Fruit fly (Drosophila melanogaster) whole organism, prepupa: ENCODE data around the gene CG34242.

Experiments
- CG11294 ChIP-seq: fragments of 200-800 bp; sonication (Bioruptor generic); IDR thresholded peaks from 2 replicates; pipeline ENCODE4 v1.3.6; 2022; ENCODE audit warnings: missing biosample characterization, missing genetic modification characterization
- CG11902 ChIP-seq: fragments of 200-800 bp; sonication (Bioruptor generic); optimal IDR thresholded peaks from 3 replicates; lab custom pipeline; 2016; ENCODE audit warnings: missing biosample characterization, missing genetic modification characterization
- CG15336 ChIP-seq: fragments of 200-800 bp; sonication (Bioruptor generic); IDR thresholded peaks from 2 replicates; pipeline ENCODE4 v1.3.6; 2022; ENCODE audit warnings: missing biosample characterization, missing genetic modification characterization
- CG1621 ChIP-seq: fragments of 200-800 bp; sonication (Bioruptor generic); optimal IDR thresholded peaks from 3 replicates; lab custom pipeline; 2018; ENCODE audit warnings: missing biosample characterization, mild to moderate bottlenecking, missing genetic modification characterization
- CG16779 ChIP-seq: fragments of 200-800 bp; sonication (Bioruptor generic); optimal IDR thresholded peaks from 3 replicates; lab custom pipeline; 2017; ENCODE audit warnings: missing biosample characterization, mild to moderate bottlenecking, missing genetic modification characterization
- CG3032 ChIP-seq: fragments of 200-800 bp; optimal IDR thresholded peaks from 2 replicates; lab custom pipeline; 2019; ENCODE audit warnings: missing biosample characterization, mild to moderate bottlenecking, missing genetic modification characterization, moderate library complexity
- CG31627 ChIP-seq: fragments of 200-800 bp; sonication (Bioruptor generic); optimal IDR thresholded peaks from 3 replicates; lab custom pipeline; 2016; ENCODE audit warnings: missing biosample characterization, missing genetic modification characterization
- CG32006 ChIP-seq: fragments of 200-800 bp; sonication (Bioruptor generic); optimal IDR thresholded peaks from 3 replicates; lab custom pipeline; 2017; ENCODE audit warnings: missing biosample characterization, mild to moderate bottlenecking, missing genetic modification characterization
- CG34406 ChIP-seq: fragments of 200-800 bp; sonication (Bioruptor generic); optimal IDR thresholded peaks from 3 replicates; lab custom pipeline; 2016; ENCODE audit warnings: missing biosample characterization, missing genetic modification characterization
- CG3919 ChIP-seq: fragments of 200-800 bp; sonication (Bioruptor generic); optimal IDR thresholded peaks from 3 replicates; lab custom pipeline; 2016; ENCODE audit warnings: missing biosample characterization, missing genetic modification characterization
- CG6163 ChIP-seq: fragments of 200-800 bp; sonication (Bioruptor generic); IDR thresholded peaks from 3 replicates; pipeline ENCODE4 v1.3.6; 2022; ENCODE audit warnings: missing biosample characterization, missing genetic modification characterization
- CG6276 ChIP-seq: fragments of 200-800 bp; sonication (Bioruptor generic); optimal IDR thresholded peaks from 2 replicates; lab custom pipeline; 2017; ENCODE audit warnings: missing biosample characterization, mild to moderate bottlenecking, missing genetic modification characterization
- CG6808 ChIP-seq: fragments of 200-800 bp; sonication (Bioruptor generic); optimal IDR thresholded peaks from 3 replicates; lab custom pipeline; 2017; ENCODE audit warnings: missing biosample characterization, missing genetic modification characterization, mild to moderate bottlenecking, moderate library complexity, missing genetic modification reagents
- CG7368 ChIP-seq: fragments of 200-800 bp; sonication (Bioruptor generic); optimal IDR thresholded peaks from 3 replicates; lab custom pipeline; 2016; ENCODE audit warnings: missing biosample characterization, missing genetic modification characterization
- CG8119 ChIP-seq: fragments of 200-800 bp; sonication (Bioruptor generic); IDR thresholded peaks from 3 replicates; pipeline ENCODE4 v1.3.6; 2022; ENCODE audit warnings: missing biosample characterization, missing genetic modification characterization
- CG8319 ChIP-seq: fragments of 200-800 bp; sonication (Bioruptor generic); optimal IDR thresholded peaks from 3 replicates; lab custom pipeline; 2016; ENCODE audit warnings: missing biosample characterization, missing genetic modification characterization
- CG8632 ChIP-seq: fragments of 200-800 bp; sonication (Bioruptor generic); optimal IDR thresholded peaks from 3 replicates; lab custom pipeline; 2016; ENCODE audit warnings: missing biosample characterization, missing genetic modification characterization
- CG9139 ChIP-seq: fragments of 200-800 bp; sonication (Bioruptor generic); optimal IDR thresholded peaks from 3 replicates; lab custom pipeline; 2017; ENCODE audit warnings: missing biosample characterization, mild to moderate bottlenecking, missing genetic modification characterization
- Eip75B ChIP-seq: fragments of 200-800 bp; sonication (Bioruptor generic); optimal IDR thresholded peaks from 3 replicates; lab custom pipeline; 2016; ENCODE audit warnings: missing biosample characterization, missing genetic modification characterization
- Eip78C ChIP-seq: fragments of 200-800 bp; sonication (Bioruptor generic); peaks from one replicate; lab custom pipeline; 2016; ENCODE audit warnings: missing biosample characterization, missing genetic modification characterization
- Ets21C ChIP-seq: fragments of 200-800 bp; sonication (Bioruptor generic); optimal IDR thresholded peaks from 3 replicates; lab custom pipeline; 2016; ENCODE audit warnings: missing biosample characterization, missing genetic modification characterization
- Gug ChIP-seq: fragments of 200-800 bp; sonication (Bioruptor generic); IDR thresholded peaks from 2 replicates; pipeline ENCODE4 v1.3.6; 2022; ENCODE audit warnings: missing biosample characterization, missing genetic modification characterization
- Hr39 ChIP-seq: fragments of 200-800 bp; sonication (Bioruptor generic); optimal IDR thresholded peaks from 2 replicates; lab custom pipeline; 2016; ENCODE audit warnings: missing biosample characterization, missing genetic modification characterization
- Hr4 ChIP-seq: fragments of 200-800 bp; sonication (Bioruptor generic); optimal IDR thresholded peaks from 3 replicates; lab custom pipeline; 2016; ENCODE audit warnings: missing biosample characterization, missing genetic modification characterization
- Lpt ChIP-seq: fragments of 200-800 bp; sonication (Bioruptor generic); optimal IDR thresholded peaks from 3 replicates; lab custom pipeline; 2016; ENCODE audit warnings: missing biosample characterization, missing genetic modification characterization
- OdsH ChIP-seq: fragments of 200-800 bp; sonication (Bioruptor generic); optimal IDR thresholded peaks from 3 replicates; lab custom pipeline; 2016; ENCODE audit warnings: missing biosample characterization, missing genetic modification characterization
- Smox ChIP-seq: fragments of 200-800 bp; sonication (Bioruptor generic); optimal IDR thresholded peaks from 3 replicates; lab custom pipeline; 2016; ENCODE audit warnings: missing biosample characterization, missing genetic modification characterization
- Sox102F ChIP-seq: fragments of 200-800 bp; sonication (Bioruptor generic); optimal IDR thresholded peaks from 2 replicates; lab custom pipeline; 2016; ENCODE audit warnings: missing biosample characterization, mild to moderate bottlenecking, missing genetic modification characterization
- Sox14 ChIP-seq: fragments of 200-800 bp; sonication (Bioruptor generic); optimal IDR thresholded peaks from 3 replicates; lab custom pipeline; 2016; ENCODE audit warnings: missing biosample characterization, missing genetic modification characterization
- Sox15 ChIP-seq: fragments of 200-800 bp; sonication (Bioruptor generic); optimal IDR thresholded peaks from 3 replicates; lab custom pipeline; 2016; ENCODE audit warnings: missing biosample characterization, missing genetic modification characterization
- acj6 ChIP-seq: fragments of 200-800 bp; sonication (Bioruptor generic); optimal IDR thresholded peaks from 3 replicates; lab custom pipeline; 2016; ENCODE audit warnings: missing biosample characterization, missing genetic modification characterization
- dac ChIP-seq: fragments of 200-800 bp; sonication (Bioruptor generic); optimal IDR thresholded peaks from 2 replicates; lab custom pipeline; 2017; ENCODE audit warnings: missing biosample characterization, mild to moderate bottlenecking, missing genetic modification characterization
- eg ChIP-seq: fragments of 200-800 bp; sonication (Bioruptor generic); IDR thresholded peaks from 3 replicates; pipeline ENCODE4 v1.3.6; 2022; ENCODE audit warnings: missing biosample characterization, missing genetic modification characterization
- esn ChIP-seq: fragments of 200-800 bp; sonication (Bioruptor generic); optimal IDR thresholded peaks from 2 replicates; lab custom pipeline; 2016; ENCODE audit warnings: missing biosample characterization, mild to moderate bottlenecking, missing genetic modification characterization, moderate library complexity
- fd59A ChIP-seq: fragments of 200-800 bp; sonication (Bioruptor generic); optimal IDR thresholded peaks from 2 replicates; lab custom pipeline; 2017; ENCODE audit warnings: missing biosample characterization, mild to moderate bottlenecking, missing genetic modification characterization, missing genetic modification reagents
- fd85E ChIP-seq: fragments of 200-800 bp; sonication (Bioruptor generic); optimal IDR thresholded peaks from 3 replicates; lab custom pipeline; 2016; ENCODE audit warnings: missing biosample characterization, missing genetic modification characterization
- fkh ChIP-seq: fragments of 200-800 bp; sonication (Bioruptor generic); optimal IDR thresholded peaks from 3 replicates; lab custom pipeline; 2017; ENCODE audit warnings: missing biosample characterization, mild to moderate bottlenecking, missing genetic modification characterization, moderate library complexity
- lz ChIP-seq: fragments of 200-800 bp; sonication (Bioruptor generic); optimal IDR thresholded peaks from 3 replicates; lab custom pipeline; 2016; ENCODE audit warnings: missing biosample characterization, missing genetic modification characterization
- net ChIP-seq: fragments of 200-800 bp; sonication (Bioruptor generic); optimal IDR thresholded peaks from 3 replicates; lab custom pipeline; 2016; ENCODE audit warnings: missing biosample characterization, missing genetic modification characterization
- pdm3 ChIP-seq: fragments of 200-800 bp; sonication (Bioruptor generic); optimal IDR thresholded peaks from 3 replicates; lab custom pipeline; 2016; ENCODE audit warnings: missing biosample characterization, missing genetic modification characterization
- salr ChIP-seq, 2 experiments: fragments of 200-800 bp; sonication (Bioruptor generic); optimal IDR thresholded peaks; 3 replicates each; lab custom pipeline; 2016 to 2018; ENCODE audit warnings: missing biosample characterization in 2 of 2, missing genetic modification characterization in 2 of 2, mild to moderate bottlenecking in 1 of 2
- spab ChIP-seq: fragments of 200-800 bp; sonication (Bioruptor generic); optimal IDR thresholded peaks from 2 replicates; lab custom pipeline; 2017; ENCODE audit warnings: missing biosample characterization, mild to moderate bottlenecking, missing genetic modification characterization, missing genetic modification reagents
- ss ChIP-seq, 2 experiments: fragments of 200-800 bp; sonication (Bioruptor generic); optimal IDR thresholded peaks; 2 replicates in 1 of 2; 3 replicates in 1 of 2; lab custom pipeline; 2017 to 2018; ENCODE audit warnings: mild to moderate bottlenecking in 2 of 2, missing biosample characterization in 2 of 2, missing genetic modification characterization in 2 of 2, moderate library complexity in 1 of 2
- svp ChIP-seq: fragments of 200-800 bp; sonication (Bioruptor generic); peaks from one replicate; lab custom pipeline; 2016; ENCODE audit warnings: missing biosample characterization, missing genetic modification characterization
- topi ChIP-seq: fragments of 200-800 bp; sonication (Bioruptor generic); optimal IDR thresholded peaks from 3 replicates; lab custom pipeline; 2016; ENCODE audit warnings: missing biosample characterization, missing genetic modification characterization

Gene CG34242

dm6 chr3L:12506963-12507552, 26.7 kb upstream of the CG34242 start:
- no peak for TF ChIP-seq CG1621
- no peak for TF ChIP-seq Hr4 (GFP tag; lab: Kevin White, UChicago)
- no peak for TF ChIP-seq CG15336 (GFP tag; lab: Robert Waterston, UW)
- TF ChIP-seq Gug, result no peak
- TF ChIP-seq CG6163 (GFP tag; lab: Robert Waterston, UW), result no peak
- TF ChIP-seq Lpt (GFP tag; lab: Kevin White, UChicago), result no peak
- TF ChIP-seq CG11902 (GFP tag; lab: Kevin White, UChicago), result no peak
- no peak for TF ChIP-seq CG8119 (GFP tag; lab: Robert Waterston, UW)
- TF ChIP-seq Sox102F (GFP tag; lab: Kevin White, UChicago), result no peak
- no peak for TF ChIP-seq spab (GFP tag; lab: Kevin White, UChicago)
- TF ChIP-seq ss (GFP tag; optimal IDR thresholded peaks at IDR 0.05; lab: Kevin White, UChicago), result no peak
- TF ChIP-seq Sox14, result no peak
- no peak for TF ChIP-seq salr (GFP tag; optimal IDR thresholded peaks at IDR 0.05; lab: Kevin White, UChicago)
- TF ChIP-seq CG3032 (tag; lab: Kevin White, UChicago), result no peak
- TF ChIP-seq CG3919 (GFP tag; lab: Kevin White, UChicago), result no peak
- no peak for TF ChIP-seq CG8632 (GFP tag; lab: Kevin White, UChicago)
- no peak for TF ChIP-seq OdsH (GFP tag; lab: Kevin White, UChicago)
- no peak for TF ChIP-seq CG9139 (GFP tag; lab: Kevin White, UChicago)

- TF ChIP-seq CG31627 (no peak), salr (GFP tag; optimal IDR thresholded peaks at IDR 0.05; lab: Kevin White, UChicago) (no peak), Gug (no peak), CG8319 (no peak), Sox15 (GFP tag; lab: Kevin White, UChicago) (no peak), svp (GFP tag; lab: Kevin White, UChicago) (no peak), CG3919 (GFP tag; lab: Kevin White, UChicago) (no peak), CG8632 (GFP tag; lab: Kevin White, UChicago) (no peak), CG15336 (GFP tag; lab: Robert Waterston, UW) (no peak), Smox (GFP tag; lab: Kevin White, UChicago) (no peak), CG6276 (GFP tag; lab: Kevin White, UChicago) (no peak), Hr4 (GFP tag; lab: Kevin White, UChicago) (no peak), CG16779 (tag; lab: Kevin White, UChicago) (no peak)
Observed at dm6 chr3L:12507571-12507970, 26.2 kb upstream of the CG34242 start, which contains the start of gene CG10654. Gene CG10654 (minus strand): TSS chr3L:12507840.

DNA sequence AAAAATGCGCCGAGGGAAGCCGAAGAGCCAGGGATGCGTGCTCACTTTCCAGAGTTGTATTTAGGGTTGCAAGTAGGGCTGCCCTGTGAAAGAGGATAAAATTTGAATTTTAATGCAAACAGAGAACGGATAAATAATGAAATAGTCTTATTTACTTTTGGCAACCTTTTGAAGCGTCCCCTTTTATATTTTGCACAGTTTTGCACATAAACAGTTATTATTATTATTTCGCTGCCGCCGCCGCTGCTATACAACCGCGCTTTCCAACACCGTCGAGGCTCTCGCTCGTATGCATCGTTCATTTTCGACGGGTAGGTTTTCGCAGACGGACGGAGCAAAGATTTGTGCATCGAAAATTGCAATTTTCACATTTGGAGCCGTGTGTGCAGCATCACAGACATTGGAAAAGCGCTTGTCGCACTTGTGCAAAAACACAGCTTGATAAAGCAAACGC, 19.0 kb upstream of the CG34242 start, which contains the start of the genes sti and tral:
Gene sti (minus strand): TSS at position 54 of the 454 bp plus-strand sequence.
Gene tral (plus strand): TSS at position 298 of the 454 bp plus-strand sequence.
- TF ChIP-seq CG11902 (GFP tag; lab: Kevin White, UChicago) (peak; percentile 82), CG32006 (GFP tag; lab: Kevin White, UChicago) (no peak), dac (GFP tag; lab: Kevin White, UChicago) (peak; percentile 50), fd85E (GFP tag; lab: Kevin White, UChicago) (peak; percentile 54), CG6808 (GFP tag; lab: Kevin White, UChicago) (peak; percentile 35), CG11294 (GFP tag; lab: Robert Waterston, UW) (peak; percentile 27; the same call in 1 of the 2 replicates), fkh (GFP tag; lab: Kevin White, UChicago) (peak; percentile 55), CG34406 (peak; percentile 75), net (GFP tag; lab: Kevin White, UChicago) (no peak), esn (GFP tag; lab: Kevin White, UChicago) (peak; percentile 90), CG8632 (GFP tag; lab: Kevin White, UChicago) (peak; percentile 69), CG31627 (peak; percentile 93), Smox (GFP tag; lab: Kevin White, UChicago) (no peak), CG15336 (GFP tag; lab: Robert Waterston, UW) (no peak; the same call in 1 of the 2 replicates), Eip75B (no peak), fd59A (GFP tag; lab: Kevin White, UChicago) (peak; percentile 53), CG16779 (tag; lab: Kevin White, UChicago) (no peak), Ets21C (GFP tag; lab: Kevin White, UChicago) (peak; percentile 84), CG3919 (GFP tag; lab: Kevin White, UChicago) (peak; percentile 89), pdm3 (no peak), topi (GFP tag; lab: Kevin White, UChicago) (peak; percentile 84), Hr39 (GFP tag; lab: Kevin White, UChicago) (peak; percentile 92), ss (GFP tag; optimal IDR thresholded peaks at IDR 0.05; lab: Kevin White, UChicago) (peak in 1 of 2 experiments; percentile 58), eg (peak; percentile 69), OdsH (GFP tag; lab: Kevin White, UChicago) (peak; percentile 87), lz (GFP tag; lab: Kevin White, UChicago) (peak; percentile 92), CG8119 (GFP tag; lab: Robert Waterston, UW) (0 out of 3 replicates have a peak, but pooled peaks have one; percentile 15), acj6 (GFP tag; lab: Kevin White, UChicago) (no peak), CG7368 (GFP tag; lab: Kevin White, UChicago) (peak; percentile 67), Sox14 (peak; percentile 87), Eip78C (GFP tag; lab: Kevin White, UChicago) (no peak), CG9139 (GFP tag; lab: Kevin White, UChicago) (peak; percentile 29)
